Worm (Caenorhabditis elegans) whole organism, L3 larva: ENCODE data around the gene Y41D4A.4.

Experiments used
- aly-2 ChIP-seq: fragments of 150-350 bp; optimal IDR thresholded peaks from 2 replicates; lab custom pipeline; 2014; ENCODE audit warnings: missing biosample characterization, missing genetic modification characterization
- ama-1 ChIP-seq: fragments of 150-350 bp; optimal IDR thresholded peaks from 2 replicates; lab custom pipeline; 2018
- ceh-16 ChIP-seq: sonication (generic microtip); optimal IDR thresholded peaks from 2 replicates; lab custom pipeline; 2017; ENCODE audit warnings: missing biosample characterization, missing genetic modification characterization
- ceh-28 ChIP-seq: fragments of 150-350 bp; optimal IDR thresholded peaks from 2 replicates; lab custom pipeline; 2014; ENCODE audit warnings: missing biosample characterization, missing genetic modification reagents, missing genetic modification characterization
- ceh-82 ChIP-seq: fragments of 150-350 bp; optimal IDR thresholded peaks from 2 replicates; lab custom pipeline; 2014; ENCODE audit warnings: missing biosample characterization, missing genetic modification characterization
- ceh-9 ChIP-seq: sonication (generic microtip); optimal IDR thresholded peaks from 2 replicates; lab custom pipeline; 2018; ENCODE audit warnings: missing biosample characterization, missing genetic modification characterization
- daf-12 ChIP-seq: fragments of 150-350 bp; optimal IDR thresholded peaks from 2 replicates; lab custom pipeline; 2014; ENCODE audit warnings: missing biosample characterization, missing genetic modification reagents, missing genetic modification characterization
- egl-27 ChIP-seq: sonication (generic microtip); optimal IDR thresholded peaks from 4 replicates; lab custom pipeline; 2017; ENCODE audit warnings: missing biosample characterization, missing genetic modification reagents, missing genetic modification characterization
- egl-5 ChIP-seq: fragments of 150-350 bp; optimal IDR thresholded peaks from 2 replicates; lab custom pipeline; 2017; ENCODE audit warnings: missing biosample characterization, missing genetic modification reagents, missing genetic modification characterization, inconsistent platforms
- elt-1 ChIP-seq: fragments of 150-350 bp; optimal IDR thresholded peaks from 2 replicates; lab custom pipeline; 2014; ENCODE audit warnings: missing biosample characterization, missing genetic modification characterization
- elt-2 ChIP-seq: sonication (generic microtip); optimal IDR thresholded peaks from 2 replicates; lab custom pipeline; 2016; ENCODE audit warnings: missing genetic modification reagents, mild to moderate bottlenecking, missing genetic modification characterization, missing compliant biosample characterization
- elt-3 ChIP-seq, 3 experiments: fragments of 150-350 bp in 1 of 3; sonication (generic microtip) in 2 of 3; optimal IDR thresholded peaks; 2 replicates in 2 of 3; 4 replicates in 1 of 3; lab custom pipeline; 2014 to 2017; ENCODE audit warnings: missing biosample characterization in 3 of 3, missing genetic modification characterization in 3 of 3
- eor-1 ChIP-seq, 2 experiments: fragments of 150-350 bp; optimal IDR thresholded peaks; 2 replicates each; lab custom pipeline; 2014 to 2018; ENCODE audit warnings: missing biosample characterization in 2 of 2, missing genetic modification characterization in 2 of 2
- fkh-10 ChIP-seq: sonication (generic microtip); optimal IDR thresholded peaks from 2 replicates; lab custom pipeline; 2017; ENCODE audit warnings: missing biosample characterization, missing genetic modification reagents, missing genetic modification characterization
- fos-1 ChIP-seq: fragments of 150-350 bp; optimal IDR thresholded peaks from 2 replicates; lab custom pipeline; 2014; ENCODE audit warnings: missing biosample characterization, missing genetic modification characterization
- hmg-11 ChIP-seq: sonication (generic microtip); optimal IDR thresholded peaks from 2 replicates; lab custom pipeline; 2016; ENCODE audit warnings: missing genetic modification characterization, missing compliant biosample characterization
- lin-15B ChIP-seq: fragments of 150-350 bp; optimal IDR thresholded peaks from 2 replicates; lab custom pipeline; 2014; ENCODE audit warnings: missing biosample characterization, missing genetic modification characterization
- lin-39 ChIP-seq: fragments of 150-350 bp; optimal IDR thresholded peaks from 2 replicates; lab custom pipeline; 2018; ENCODE audit warnings: missing biosample characterization, missing genetic modification reagents, missing genetic modification characterization
- mdl-1 ChIP-seq: fragments of 150-350 bp; optimal IDR thresholded peaks from 2 replicates; lab custom pipeline; 2014; ENCODE audit warnings: missing biosample characterization, missing genetic modification characterization
- mml-1 ChIP-seq: fragments of 150-350 bp; sonication (generic microtip); optimal IDR thresholded peaks from 3 replicates; lab custom pipeline; 2014; ENCODE audit warnings: missing biosample characterization, missing genetic modification characterization
- nfya-1 ChIP-seq: sonication (generic microtip); optimal IDR thresholded peaks from 2 replicates; lab custom pipeline; 2017; ENCODE audit warnings: missing genetic modification characterization, mild to moderate bottlenecking, missing compliant biosample characterization, antibody characterized with exemption, moderate library complexity; ENCODE audit not compliant: insufficient read depth
- nhr-11 ChIP-seq: fragments of 150-350 bp; optimal IDR thresholded peaks from 2 replicates; lab custom pipeline; 2014; ENCODE audit warnings: missing biosample characterization, missing genetic modification characterization
- nhr-12 ChIP-seq: fragments of 150-350 bp; optimal IDR thresholded peaks from 2 replicates; lab custom pipeline; 2014; ENCODE audit warnings: missing biosample characterization, missing genetic modification characterization
- nhr-23 ChIP-seq: fragments of 150-350 bp; optimal IDR thresholded peaks from 2 replicates; lab custom pipeline; 2014; ENCODE audit warnings: missing biosample characterization, missing genetic modification reagents, missing genetic modification characterization
- nhr-237 ChIP-seq: fragments of 150-350 bp; optimal IDR thresholded peaks from 2 replicates; lab custom pipeline; 2014; ENCODE audit warnings: missing biosample characterization, missing genetic modification characterization
- nhr-25 ChIP-seq: sonication (generic microtip); optimal IDR thresholded peaks from 2 replicates; lab custom pipeline; 2017; ENCODE audit warnings: missing biosample characterization, missing genetic modification characterization
- nhr-28 ChIP-seq: fragments of 150-350 bp; optimal IDR thresholded peaks from 2 replicates; lab custom pipeline; 2014; ENCODE audit warnings: missing biosample characterization, missing genetic modification characterization
- nhr-43 ChIP-seq: sonication (generic microtip); optimal IDR thresholded peaks from 2 replicates; lab custom pipeline; 2016; ENCODE audit warnings: mild to moderate bottlenecking, missing genetic modification characterization, missing compliant biosample characterization; ENCODE audit not compliant: poor library complexity, severe bottlenecking
- nhr-67 ChIP-seq: fragments of 150-350 bp; optimal IDR thresholded peaks from 2 replicates; lab custom pipeline; 2014; ENCODE audit warnings: missing biosample characterization, missing genetic modification characterization
- nhr-76 ChIP-seq: fragments of 150-350 bp; sonication (generic microtip); optimal IDR thresholded peaks from 5 replicates; lab custom pipeline; 2014; ENCODE audit warnings: missing biosample characterization, missing genetic modification characterization
- nhr-77 ChIP-seq: fragments of 150-350 bp; optimal IDR thresholded peaks from 2 replicates; lab custom pipeline; 2014; ENCODE audit warnings: missing biosample characterization, missing genetic modification characterization
- pha-4 ChIP-seq: fragments of 150-350 bp; optimal IDR thresholded peaks from 2 replicates; lab custom pipeline; 2014; ENCODE audit warnings: missing biosample characterization, missing genetic modification reagents, missing genetic modification characterization
- pqm-1 ChIP-seq: fragments of 150-350 bp; optimal IDR thresholded peaks from 2 replicates; lab custom pipeline; 2017; ENCODE audit warnings: missing biosample characterization, missing genetic modification characterization, inconsistent platforms
- sea-2 ChIP-seq: fragments of 150-350 bp; sonication (generic microtip); optimal IDR thresholded peaks from 4 replicates; lab custom pipeline; 2014; ENCODE audit warnings: missing biosample characterization, missing genetic modification reagents, missing genetic modification characterization
- snpc-4 ChIP-seq: fragments of 150-350 bp; optimal IDR thresholded peaks from 2 replicates; lab custom pipeline; 2014; ENCODE audit warnings: missing biosample characterization, missing genetic modification characterization
- unc-62 ChIP-seq: fragments of 150-350 bp; sonication (generic microtip); optimal IDR thresholded peaks from 4 replicates; lab custom pipeline; 2014; ENCODE audit warnings: missing biosample characterization, missing genetic modification reagents, missing genetic modification characterization
- ztf-11 ChIP-seq: fragments of 150-350 bp; optimal IDR thresholded peaks from 2 replicates; lab custom pipeline; 2014; ENCODE audit warnings: missing biosample characterization, missing genetic modification characterization
- ztf-4 ChIP-seq: fragments of 150-350 bp; optimal IDR thresholded peaks from 2 replicates; lab custom pipeline; 2014; ENCODE audit warnings: missing biosample characterization, missing genetic modification characterization

Y41D4A.4 gene

DNA sequence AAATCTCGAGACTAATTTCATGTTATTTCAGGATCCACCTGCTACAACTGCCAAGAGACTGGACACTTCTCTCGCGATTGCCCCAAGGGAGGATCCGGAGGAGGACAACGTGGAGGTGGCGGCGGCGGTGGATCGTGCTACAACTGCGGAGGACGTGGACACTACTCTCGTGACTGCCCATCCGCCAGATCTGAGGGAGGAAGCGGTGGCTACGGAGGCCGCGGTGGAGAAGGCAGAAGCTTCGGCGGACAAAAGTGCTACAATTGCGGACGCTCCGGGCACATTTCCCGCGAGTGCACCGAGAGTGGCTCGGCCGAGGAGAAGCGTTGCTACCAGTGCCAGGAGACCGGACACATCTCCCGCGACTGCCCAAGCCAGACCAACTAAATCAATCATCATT is 35.3 kb upstream of the Y41D4A.4 start:
- TF ChIP-seq pha-4: no peak
- TF ChIP-seq sea-2 (GFP tag; lab: Kevin White, UChicago): no peak
- no peak for TF ChIP-seq nhr-28 (tag; lab: Kevin White, UChicago)
- TF ChIP-seq egl-27 (tag; lab: Kevin White, UChicago): no peak
- no peak for TF ChIP-seq nhr-25
- TF ChIP-seq ceh-82 (tag; lab: Kevin White, UChicago): no peak
- TF ChIP-seq ceh-9: no peak
- TF ChIP-seq nhr-237 (tag; lab: Kevin White, UChicago): no peak
- TF ChIP-seq unc-62: no peak
- TF ChIP-seq aly-2 (tag; lab: Kevin White, UChicago): no peak
- TF ChIP-seq ztf-4 (tag; lab: Kevin White, UChicago): no peak
- no peak for TF ChIP-seq egl-5
- TF ChIP-seq ceh-28 (tag; lab: Kevin White, UChicago): no peak
- no peak for TF ChIP-seq nhr-12 (tag; lab: Kevin White, UChicago)
- TF ChIP-seq nhr-43 (tag; lab: Kevin White, UChicago): no peak
- no peak for TF ChIP-seq fos-1 (tag; lab: Kevin White, UChicago)
- no peak for TF ChIP-seq elt-1 (tag; lab: Kevin White, UChicago)
- no peak for TF ChIP-seq snpc-4 (tag; lab: Kevin White, UChicago)

DNA sequence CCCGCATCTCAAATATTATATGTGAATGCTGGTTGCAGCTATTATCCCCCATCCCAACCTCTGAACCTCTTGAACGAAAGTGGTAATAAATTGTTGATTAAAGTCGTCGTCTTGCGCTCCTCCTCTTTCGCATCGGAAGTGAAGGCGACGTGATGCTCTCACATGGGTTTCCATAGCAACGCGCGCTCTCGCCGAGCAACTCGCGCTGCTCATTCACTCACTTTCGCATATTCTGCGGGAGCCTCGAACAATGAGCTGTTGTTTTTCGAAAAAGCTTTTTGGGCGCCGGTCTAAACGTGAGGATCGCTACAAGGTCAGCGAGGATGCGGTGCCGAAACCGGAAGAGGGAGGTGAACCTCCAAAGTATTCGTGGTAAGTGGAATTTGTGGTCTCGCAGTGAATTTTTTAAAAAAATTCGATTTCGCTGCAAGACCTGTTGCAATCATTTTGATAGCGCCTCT is 34.7 kb upstream of the Y41D4A.4 start, which contains the start of gene rpi-2:
Gene rpi-2 (plus strand): TSS at position 234 of the 461 bp plus-strand sequence.
- TF ChIP-seq eor-1 (tag; optimal IDR thresholded peaks at IDR 0.05; lab: Kevin White, UChicago) (no peak), elt-1 (tag; lab: Kevin White, UChicago) (no peak), nhr-25 (no peak), nhr-28 (tag; lab: Kevin White, UChicago) (no peak), ama-1 (peak; percentile 84), elt-2 (peak; percentile 23), lin-39 (tag; lab: Kevin White, UChicago) (no peak), nhr-76 (tag; lab: Kevin White, UChicago) (no peak), unc-62 (no peak), fos-1 (tag; lab: Kevin White, UChicago) (no peak), ceh-82 (tag; lab: Kevin White, UChicago) (no peak), nhr-43 (tag; lab: Kevin White, UChicago) (peak; percentile 55), ceh-28 (tag; lab: Kevin White, UChicago) (peak; percentile 28), nhr-23 (tag; lab: Kevin White, UChicago) (no peak), pqm-1 (tag; lab: Kevin White, UChicago) (no peak), nfya-1 (no peak), aly-2 (tag; lab: Kevin White, UChicago) (peak; percentile 70), hmg-11 (tag; lab: Kevin White, UChicago) (peak; percentile 37), nhr-77 (tag; lab: Kevin White, UChicago) (peak; percentile 59), nhr-237 (tag; lab: Kevin White, UChicago) (no peak), pha-4 (no peak)

DNA sequence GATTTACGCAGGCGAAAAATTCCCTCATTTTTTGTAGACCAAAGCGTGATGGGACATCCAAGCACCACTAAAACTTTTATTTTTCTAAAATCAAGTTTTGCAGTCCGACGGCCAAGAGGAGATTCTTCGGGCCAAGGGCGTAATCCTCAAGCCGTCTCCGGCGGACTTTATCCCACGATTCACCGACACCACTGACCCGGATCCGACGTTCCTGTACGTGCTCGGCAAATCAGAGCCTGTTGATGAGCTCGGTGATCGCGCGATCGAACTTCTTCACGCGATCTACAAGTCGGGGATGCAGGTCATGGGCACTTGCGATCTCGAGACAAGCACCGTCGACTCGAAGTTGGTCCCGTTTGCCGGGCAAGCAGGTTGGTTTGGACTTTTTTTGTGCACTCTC is 32.2 kb upstream of the Y41D4A.4 start:
- TF ChIP-seq nhr-11 (no peak), daf-12 (tag; lab: Kevin White, UChicago) (no peak), snpc-4 (tag; lab: Kevin White, UChicago) (no peak), eor-1 (tag; optimal IDR thresholded peaks at IDR 0.05; lab: Kevin White, UChicago) (no peak), ceh-28 (tag; lab: Kevin White, UChicago) (no peak), nhr-77 (tag; lab: Kevin White, UChicago) (no peak), nhr-12 (tag; lab: Kevin White, UChicago) (no peak), mml-1 (tag; lab: Kevin White, UChicago) (no peak), pha-4 (no peak), nhr-237 (tag; lab: Kevin White, UChicago) (no peak), elt-3 (tag; optimal IDR thresholded peaks at IDR 0.05; lab: Kevin White, UChicago) (no peak), nfya-1 (no peak), elt-2 (no peak), ztf-4 (tag; lab: Kevin White, UChicago) (no peak), ztf-11 (no peak), ceh-16 (tag; lab: Kevin White, UChicago) (no peak), mdl-1 (tag; lab: Kevin White, UChicago) (no peak), lin-15B (no peak)
- TF ChIP-seq, all 47 proteins: peak for 0

DNA sequence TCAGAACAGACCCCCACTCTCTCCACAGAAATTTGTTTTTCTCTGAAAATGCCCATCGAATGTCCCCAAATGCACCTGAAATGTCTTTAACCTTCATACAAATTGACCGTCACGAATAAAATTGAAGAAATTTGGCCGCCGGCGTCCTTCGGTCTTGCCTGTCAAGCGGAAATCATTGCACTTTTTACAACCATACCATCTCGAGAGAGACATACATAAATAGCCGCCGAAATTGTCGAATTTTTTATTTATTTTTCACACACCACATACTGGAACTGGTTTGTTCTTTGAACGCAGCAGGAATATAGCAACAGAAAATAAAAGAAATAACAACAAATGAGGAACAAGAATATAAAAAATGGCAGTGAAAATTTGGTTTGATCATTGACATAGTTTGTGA is 30.1 kb upstream of the Y41D4A.4 start:
- no peak for TF ChIP-seq nhr-67 (tag; lab: Kevin White, UChicago)
- peak; percentile 14 for TF ChIP-seq nhr-23 (tag; lab: Kevin White, UChicago)
- peak; percentile 60 for TF ChIP-seq nhr-25
- TF ChIP-seq fkh-10 (GFP tag; lab: Kevin White, UChicago): no peak
